Worm (Caenorhabditis elegans) whole organism, L1 larva: ENCODE results near the gene ZK1127.3.

Experiments used
- ama-1 ChIP-seq: fragments of 150-350 bp; optimal IDR thresholded peaks from 2 replicates; lab custom pipeline; 2014
- fkh-10 ChIP-seq: sonication (generic microtip); optimal IDR thresholded peaks from 2 replicates; lab custom pipeline; 2017; ENCODE audit warnings: missing biosample characterization, missing genetic modification reagents, missing genetic modification characterization
- jun-1 ChIP-seq: fragments of 150-350 bp; optimal IDR thresholded peaks from 2 replicates; lab custom pipeline; 2014; ENCODE audit warnings: missing biosample characterization, missing genetic modification reagents, missing genetic modification characterization
- lin-15B ChIP-seq: fragments of 150-350 bp; sonication (generic microtip); optimal IDR thresholded peaks from 3 replicates; lab custom pipeline; 2014; ENCODE audit warnings: missing biosample characterization, missing genetic modification characterization
- skn-1 ChIP-seq: fragments of 150-350 bp; optimal IDR thresholded peaks from 2 replicates; lab custom pipeline; 2014; ENCODE audit warnings: missing biosample characterization, missing genetic modification characterization
- snpc-4 ChIP-seq: fragments of 150-350 bp; optimal IDR thresholded peaks from 2 replicates; lab custom pipeline; 2014; ENCODE audit warnings: missing biosample characterization, missing genetic modification characterization
- tbx-2 ChIP-seq: sonication (generic microtip); optimal IDR thresholded peaks from 2 replicates; lab custom pipeline; 2016; ENCODE audit warnings: missing genetic modification characterization, missing compliant biosample characterization
- tlp-1 ChIP-seq: fragments of 150-350 bp; optimal IDR thresholded peaks from 2 replicates; lab custom pipeline; 2014; ENCODE audit warnings: missing biosample characterization, missing genetic modification characterization

- TF ChIP-seq ama-1 (no peak), tbx-2 (tag; lab: Kevin White, UChicago) (no peak), lin-15B (tag; lab: Kevin White, UChicago) (no peak), tlp-1 (tag; lab: Kevin White, UChicago) (no peak), fkh-10 (no peak), jun-1 (tag; lab: Kevin White, UChicago) (no peak), skn-1 (tag; lab: Kevin White, UChicago) (no peak), snpc-4 (no peak)
These were observed 42.5 kb upstream of the ZK1127.3 start, which contains the start of gene sqv-7 for ce11 chrII:7012592-7012991.
